Worm (Caenorhabditis elegans) whole organism, late embryonic: ENCODE data around the gene Y6G8.6.
"Not testable (repeated sequence)": the region's sequence is repeated elsewhere in the genome, so short reads cannot be mapped to it uniquely, and the experiment has no call there.

Experiments
- C38D4.7 ChIP-seq: fragments of 200-800 bp; sonication (Bioruptor generic); optimal IDR thresholded peaks from 2 replicates; lab custom pipeline; 2018; ENCODE audit warnings: mild to moderate bottlenecking, missing genetic modification characterization, moderate library complexity, missing compliant biosample characterization
- F13H6.1 ChIP-seq: sonication (generic microtip); optimal IDR thresholded peaks from 2 replicates; lab custom pipeline; 2016; ENCODE audit warnings: missing genetic modification characterization, missing compliant biosample characterization
- K02D7.2 ChIP-seq: sonication (generic microtip); optimal IDR thresholded peaks from 2 replicates; lab custom pipeline; 2017; ENCODE audit warnings: mild to moderate bottlenecking, missing genetic modification characterization, missing compliant biosample characterization
- K09A11.1 ChIP-seq: sonication (generic microtip); optimal IDR thresholded peaks from 2 replicates; lab custom pipeline; 2017; ENCODE audit warnings: antibody characterized with exemption, mild to moderate bottlenecking, missing genetic modification characterization, missing compliant biosample characterization; ENCODE audit not compliant: insufficient read depth
- ahr-1 ChIP-seq: sonication (generic microtip); optimal IDR thresholded peaks from 2 replicates; lab custom pipeline; 2016; ENCODE audit warnings: missing genetic modification characterization, missing compliant biosample characterization
- ceh-18 ChIP-seq: sonication (generic microtip); optimal IDR thresholded peaks from 2 replicates; lab custom pipeline; 2016; ENCODE audit warnings: missing genetic modification characterization, missing compliant biosample characterization
- ceh-19 ChIP-seq: fragments of 200-800 bp; sonication (Bioruptor generic); optimal IDR thresholded peaks from 2 replicates; lab custom pipeline; 2018; ENCODE audit warnings: mild to moderate bottlenecking, missing genetic modification characterization, missing compliant biosample characterization
- ceh-2 ChIP-seq: sonication (generic microtip); optimal IDR thresholded peaks from 2 replicates; lab custom pipeline; 2016; ENCODE audit warnings: missing genotype, missing genetic modification characterization, missing compliant biosample characterization
- ceh-22 ChIP-seq: sonication (generic microtip); optimal IDR thresholded peaks from 2 replicates; lab custom pipeline; 2017; ENCODE audit warnings: missing biosample characterization, missing genetic modification characterization
- ceh-30 ChIP-seq: fragments of 150-350 bp; optimal IDR thresholded peaks from 2 replicates; lab custom pipeline; 2014; ENCODE audit warnings: missing biosample characterization, missing genetic modification characterization
- ceh-31 ChIP-seq: sonication (generic microtip); optimal IDR thresholded peaks from 2 replicates; lab custom pipeline; 2016; ENCODE audit warnings: missing genetic modification characterization, missing compliant biosample characterization
- ceh-45 ChIP-seq: fragments of 200-800 bp; sonication (Bioruptor generic); IDR thresholded peaks from 2 replicates; pipeline ENCODE4 v1.3.6; 2022; ENCODE audit warnings: missing genetic modification reagents, missing genetic modification characterization, missing compliant biosample characterization
- ceh-6 ChIP-seq: fragments of 200-800 bp; sonication (Bioruptor generic); optimal IDR thresholded peaks from 2 replicates; lab custom pipeline; 2018; ENCODE audit warnings: mild to moderate bottlenecking, missing genetic modification characterization, missing compliant biosample characterization
- dmd-4 ChIP-seq: sonication (generic microtip); optimal IDR thresholded peaks from 2 replicates; lab custom pipeline; 2016; ENCODE audit warnings: borderline replicate concordance, missing genetic modification characterization, missing compliant biosample characterization
- elt-2 ChIP-seq: sonication (generic microtip); optimal IDR thresholded peaks from 2 replicates; lab custom pipeline; 2016; ENCODE audit warnings: missing genetic modification reagents, missing genetic modification characterization, missing compliant biosample characterization
- fax-1 ChIP-seq: sonication (generic microtip); optimal IDR thresholded peaks from 2 replicates; lab custom pipeline; 2016; ENCODE audit warnings: missing genotype, missing genetic modification characterization, missing compliant biosample characterization
- hlh-13 ChIP-seq: fragments of 200-800 bp; sonication (Bioruptor generic); optimal IDR thresholded peaks from 2 replicates; lab custom pipeline; 2018; ENCODE audit warnings: mild to moderate bottlenecking, missing genetic modification characterization, missing compliant biosample characterization
- lim-6 ChIP-seq: sonication (generic microtip); optimal IDR thresholded peaks from 2 replicates; lab custom pipeline; 2016; ENCODE audit warnings: missing genetic modification characterization, missing compliant biosample characterization
- lin-11 ChIP-seq: fragments of 200-800 bp; sonication (Bioruptor generic); optimal IDR thresholded peaks from 2 replicates; lab custom pipeline; 2018; ENCODE audit warnings: mild to moderate bottlenecking, missing genetic modification characterization, missing compliant biosample characterization
- mec-3 ChIP-seq: sonication (generic microtip); optimal IDR thresholded peaks from 2 replicates; lab custom pipeline; 2016; ENCODE audit warnings: borderline replicate concordance, missing genetic modification characterization, missing compliant biosample characterization
- nfya-1 ChIP-seq: sonication (generic microtip); optimal IDR thresholded peaks from 2 replicates; lab custom pipeline; 2017; ENCODE audit warnings: missing genetic modification characterization, mild to moderate bottlenecking, missing compliant biosample characterization, antibody characterized with exemption, moderate library complexity
- pha-2 ChIP-seq: sonication (generic microtip); optimal IDR thresholded peaks from 2 replicates; lab custom pipeline; 2017; ENCODE audit warnings: mild to moderate bottlenecking, missing genetic modification characterization, missing compliant biosample characterization
- ref-2 ChIP-seq: sonication (generic microtip); optimal IDR thresholded peaks from 2 replicates; lab custom pipeline; 2016; ENCODE audit warnings: missing genetic modification characterization, missing compliant biosample characterization
- rnt-1 ChIP-seq: sonication (generic microtip); optimal IDR thresholded peaks from 2 replicates; lab custom pipeline; 2016; ENCODE audit warnings: missing genetic modification characterization, missing compliant biosample characterization
- sox-2 ChIP-seq: fragments of 200-800 bp; sonication (Bioruptor generic); IDR thresholded peaks from 2 replicates; pipeline ENCODE4 v1.3.6; 2022; ENCODE audit warnings: missing genetic modification reagents, missing genetic modification characterization, missing compliant biosample characterization
- unc-3 ChIP-seq, 2 experiments: fragments of 200-800 bp in 1 of 2; sonication (Bioruptor generic) in 1 of 2; sonication (generic microtip) in 1 of 2; conservative IDR thresholded peaks in 1 of 2; optimal IDR thresholded peaks in 1 of 2; 2 replicates each; pipeline versions ENCODE4 v1.3.6 to Lab custom; 2016 to 2022; ENCODE audit warnings: missing compliant biosample characterization in 2 of 2, missing genetic modification characterization in 2 of 2, missing genetic modification reagents in 1 of 2
- unc-42 ChIP-seq: sonication (generic microtip); optimal IDR thresholded peaks from 2 replicates; lab custom pipeline; 2016; ENCODE audit warnings: missing genotype, missing genetic modification characterization, missing compliant biosample characterization
- unc-55 ChIP-seq: sonication (generic microtip); optimal IDR thresholded peaks from 2 replicates; lab custom pipeline; 2017; ENCODE audit warnings: missing biosample characterization, missing genetic modification reagents, missing genetic modification characterization
- zip-5 ChIP-seq: sonication (generic microtip); optimal IDR thresholded peaks from 2 replicates; lab custom pipeline; 2016; ENCODE audit warnings: missing genetic modification characterization, missing compliant biosample characterization
- ztf-16 ChIP-seq: sonication (generic microtip); optimal IDR thresholded peaks from 2 replicates; lab custom pipeline; 2017; ENCODE audit warnings: missing genetic modification characterization, missing compliant biosample characterization

The Y6G8.6 gene

ce11 chrV:17610503-17610902, 6.2 kb downstream of the Y6G8.6 start, which contains the start of gene Y6G8.15:
Y6G8.15 (minus strand) TSS chrV:17610603.
- not testable (repeated sequence) for TF ChIP-seq hlh-13 (GFP tag; lab: Kevin White, UChicago); F13H6.1; ahr-1 (tag; lab: Kevin White, UChicago)
- TF ChIP-seq, all 69 proteins: peak for 0; not testable (repeated sequence) for 69

ce11 chrV:17607797-17608196, 8.9 kb downstream of the Y6G8.6 start, which contains the start of gene srz-91:
srz-91 (plus strand) TSS chrV:17608097.
- TF ChIP-seq unc-3 (GFP tag; conservative IDR thresholded peaks at IDR 0.05; lab: Robert Waterston, UW), result no peak
- no peak for TF ChIP-seq unc-3 (tag; optimal IDR thresholded peaks at IDR 0.05; lab: Kevin White, UChicago)
- TF ChIP-seq rnt-1 (tag; lab: Kevin White, UChicago), result no peak
- TF ChIP-seq ref-2 (tag; lab: Kevin White, UChicago), result no peak
- no peak for TF ChIP-seq fax-1 (tag; lab: Kevin White, UChicago)
- TF ChIP-seq K09A11.1 (tag; lab: Kevin White, UChicago), result no peak
- no peak for TF ChIP-seq sox-2 (GFP tag; lab: Robert Waterston, UW)
- no peak for TF ChIP-seq unc-55 (GFP tag; lab: Kevin White, UChicago)
- TF ChIP-seq dmd-4, result no peak
- no peak for TF ChIP-seq K02D7.2 (tag; lab: Kevin White, UChicago)
- TF ChIP-seq ahr-1 (tag; lab: Kevin White, UChicago), result no peak
- TF ChIP-seq, all 69 proteins: peak for 0

- TF ChIP-seq ref-2 (tag; lab: Kevin White, UChicago); ztf-16 (tag; lab: Kevin White, UChicago); ceh-6: not testable (repeated sequence)
Observed at ce11 chrV:17606050-17606449, 10.7 kb downstream of the Y6G8.6 start, which contains the start of gene Y6G8.16. Y6G8.16 (plus strand) TSS chrV:17606350.

- TF ChIP-seq K09A11.1 (tag; lab: Kevin White, UChicago), result no peak
- no peak for TF ChIP-seq sox-2 (GFP tag; lab: Robert Waterston, UW)
- TF ChIP-seq ceh-18 (tag; lab: Kevin White, UChicago), result no peak
- TF ChIP-seq ceh-45 (GFP tag; lab: Robert Waterston, UW), result no peak
- TF ChIP-seq lim-6 (tag; lab: Kevin White, UChicago), result no peak
- TF ChIP-seq unc-42 (tag; lab: Kevin White, UChicago), result no peak
- no peak for TF ChIP-seq C38D4.7 (GFP tag; lab: Kevin White, UChicago)
- no peak for TF ChIP-seq ceh-31 (tag; lab: Kevin White, UChicago)
- no peak for TF ChIP-seq F13H6.1
- no peak for TF ChIP-seq lin-11 (tag; lab: Kevin White, UChicago)
- TF ChIP-seq zip-5 (tag; lab: Kevin White, UChicago), result no peak
- no peak for TF ChIP-seq unc-3 (GFP tag; conservative IDR thresholded peaks at IDR 0.05; lab: Robert Waterston, UW)
- TF ChIP-seq unc-3 (tag; optimal IDR thresholded peaks at IDR 0.05; lab: Kevin White, UChicago), result no peak
- TF ChIP-seq mec-3 (tag; lab: Kevin White, UChicago), result no peak
- no peak for TF ChIP-seq ceh-2 (tag; lab: Kevin White, UChicago)
- no peak for TF ChIP-seq ceh-22 (tag; lab: Kevin White, UChicago)
- TF ChIP-seq pha-2, result no peak
- TF ChIP-seq K02D7.2 (tag; lab: Kevin White, UChicago), result no peak
- TF ChIP-seq nfya-1 (tag; lab: Kevin White, UChicago), result no peak
- TF ChIP-seq ceh-30 (tag; lab: Kevin White, UChicago), result no peak
- no peak for TF ChIP-seq ceh-19
Observed at ce11 chrV:17601520-17601919, 15.2 kb downstream of the Y6G8.6 start, which contains the start of gene ztf-25. ztf-25 (plus strand) TSS chrV:17601820.

ce11 chrV:17598810-17599209, 17.9 kb downstream of the Y6G8.6 start, which contains the start of gene Y6G8.2:
Y6G8.2 (minus strand) TSS chrV:17598956.
- TF ChIP-seq elt-2 (tag; lab: Kevin White, UChicago) (peak; percentile 27), unc-42 (tag; lab: Kevin White, UChicago) (no peak)
- TF ChIP-seq, all 69 proteins: peak for 1
